Worm (Caenorhabditis elegans) whole organism, L3 larva: Measurements from ENCODE around the gene F29B9.7.

ENCODE experiments used
- jun-1 ChIP-seq: fragments of 150-350 bp; optimal IDR thresholded peaks from 2 replicates; lab custom pipeline; 2014; ENCODE audit warnings: missing biosample characterization, missing genetic modification reagents, missing genetic modification characterization
- lin-39 ChIP-seq: fragments of 150-350 bp; optimal IDR thresholded peaks from 2 replicates; lab custom pipeline; 2018; ENCODE audit warnings: missing biosample characterization, missing genetic modification reagents, missing genetic modification characterization
- nfya-1 ChIP-seq: sonication (generic microtip); optimal IDR thresholded peaks from 2 replicates; lab custom pipeline; 2017; ENCODE audit warnings: missing genetic modification characterization, mild to moderate bottlenecking, missing compliant biosample characterization, antibody characterized with exemption, moderate library complexity; ENCODE audit not compliant: insufficient read depth
- nhr-11 ChIP-seq: fragments of 150-350 bp; optimal IDR thresholded peaks from 2 replicates; lab custom pipeline; 2014; ENCODE audit warnings: missing biosample characterization, missing genetic modification characterization
- nhr-12 ChIP-seq: fragments of 150-350 bp; optimal IDR thresholded peaks from 2 replicates; lab custom pipeline; 2014; ENCODE audit warnings: missing biosample characterization, missing genetic modification characterization
- sea-2 ChIP-seq: fragments of 150-350 bp; sonication (generic microtip); optimal IDR thresholded peaks from 4 replicates; lab custom pipeline; 2014; ENCODE audit warnings: missing biosample characterization, missing genetic modification reagents, missing genetic modification characterization
- snpc-4 ChIP-seq: fragments of 150-350 bp; optimal IDR thresholded peaks from 2 replicates; lab custom pipeline; 2014; ENCODE audit warnings: missing biosample characterization, missing genetic modification characterization

- no peak for TF ChIP-seq nhr-12 (tag; lab: Kevin White, UChicago)
- TF ChIP-seq nfya-1 (tag; lab: Kevin White, UChicago), result no peak
- TF ChIP-seq lin-39 (tag; lab: Kevin White, UChicago), result no peak
- no peak for TF ChIP-seq sea-2 (GFP tag; lab: Kevin White, UChicago)
- no peak for TF ChIP-seq nhr-11
- no peak for TF ChIP-seq snpc-4 (tag; lab: Kevin White, UChicago)
- TF ChIP-seq jun-1, result no peak
Observed at ce11 chrIV:4688221-4688620, 38.7 kb downstream of the F29B9.7 start, which contains the start of gene bus-4.
